Fruit fly (Drosophila melanogaster) Kc167 (cell line): ENCODE results near the gene Sb.

Source experiments
- Myc ChIP-seq: fragments of >200 bp; optimal IDR thresholded peaks from 2 replicates; lab custom pipeline; 2017; ENCODE audit warnings: missing external identifiers
- Sin3A ChIP-seq: fragments of >200 bp; optimal IDR thresholded peaks from 2 replicates; lab custom pipeline; 2018; ENCODE audit warnings: missing external identifiers
- h ChIP-seq: fragments of >200 bp; optimal IDR thresholded peaks from 3 replicates; lab custom pipeline; 2018; ENCODE audit warnings: missing external identifiers
- insv ChIP-seq: fragments of >200 bp; optimal IDR thresholded peaks from 3 replicates; lab custom pipeline; 2018; ENCODE audit warnings: missing external identifiers
- psq ChIP-seq: fragments of >200 bp; optimal IDR thresholded peaks from 2 replicates; lab custom pipeline; 2017; ENCODE audit warnings: missing external identifiers
- ttk ChIP-seq: sonication (Bioruptor generic); optimal IDR thresholded peaks from 2 replicates; lab custom pipeline; 2017; ENCODE audit warnings: missing external identifiers

DNA sequence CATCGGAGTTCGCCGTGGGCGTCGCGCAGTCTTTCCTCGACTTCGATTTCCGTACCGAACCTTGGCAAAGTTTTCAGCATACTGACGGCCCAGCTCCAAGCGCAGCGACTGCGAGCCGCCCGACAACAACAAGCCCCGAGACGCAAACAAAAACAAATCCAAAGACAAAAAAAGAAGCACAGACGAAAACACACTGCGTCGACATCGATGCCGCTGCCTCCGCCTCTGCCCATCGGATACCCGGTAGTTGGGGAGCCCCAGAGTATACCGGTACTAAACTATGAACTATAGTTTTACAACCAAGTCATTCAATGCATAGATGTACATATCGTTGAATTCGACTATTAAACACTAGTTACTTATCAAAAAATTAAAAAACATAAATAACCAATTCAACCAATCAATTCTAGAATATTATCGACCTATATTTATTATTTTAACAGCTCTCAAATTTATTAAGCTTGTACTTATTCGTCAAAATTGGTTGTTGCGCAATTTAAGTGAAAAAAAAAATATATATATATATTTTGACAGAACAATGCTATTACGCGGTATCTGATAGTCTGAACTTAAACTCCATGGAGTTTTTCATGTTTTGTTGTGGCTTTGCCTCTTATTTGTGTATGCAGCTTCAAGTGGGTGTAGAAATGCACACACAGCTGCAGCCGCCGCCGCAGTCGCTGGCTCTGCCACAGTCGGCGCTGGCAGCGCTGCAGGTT is 21.8 kb upstream of the Sb start:
- TF ChIP-seq insv (lab: Kevin White, UChicago): no peak
- no peak for TF ChIP-seq h (lab: Kevin White, UChicago)
- TF ChIP-seq ttk: no peak
- no peak for TF ChIP-seq Myc
- no peak for TF ChIP-seq psq (lab: Kevin White, UChicago)
- TF ChIP-seq Sin3A (lab: Kevin White, UChicago): no peak
